Fruit fly (Drosophila melanogaster) whole organism, embryonic: ENCODE measurements around the gene CG13239.

ENCODE experiments used
- ATbp ChIP-seq: fragments of 200-800 bp; sonication (Bioruptor generic); optimal IDR thresholded peaks from 2 replicates; lab custom pipeline; 2017; ENCODE audit warnings: missing biosample characterization, mild to moderate bottlenecking, missing genetic modification characterization, missing genetic modification reagents
- CG12155 ChIP-seq: fragments of 200-800 bp; sonication (Bioruptor generic); optimal IDR thresholded peaks from 3 replicates; lab custom pipeline; 2016; ENCODE audit warnings: missing biosample characterization, missing genetic modification characterization
- CG1233 ChIP-seq: fragments of 200-800 bp; sonication (Bioruptor generic); optimal IDR thresholded peaks from 4 replicates; lab custom pipeline; 2018; ENCODE audit warnings: missing biosample characterization, mild to moderate bottlenecking, missing genetic modification characterization
- CG14860 ChIP-seq: fragments of 200-800 bp; sonication (Bioruptor generic); IDR thresholded peaks from 3 replicates; pipeline ENCODE4 v1.3.6; 2022; ENCODE audit warnings: missing biosample characterization, missing genetic modification characterization; ENCODE audit not compliant: partially characterized antibody
- CG15514 ChIP-seq: fragments of 200-800 bp; sonication (Bioruptor generic); optimal IDR thresholded peaks from 3 replicates; lab custom pipeline; 2017; ENCODE audit warnings: missing biosample characterization, missing genetic modification characterization, mild to moderate bottlenecking, moderate library complexity, missing genetic modification reagents
- CG15601 ChIP-seq: fragments of 200-800 bp; sonication (Bioruptor generic); optimal IDR thresholded peaks from 3 replicates; lab custom pipeline; 2019; ENCODE audit warnings: missing biosample characterization, mild to moderate bottlenecking, missing genetic modification characterization, moderate library complexity
- CG16863 ChIP-seq: fragments of 200-800 bp; sonication (Bioruptor generic); optimal IDR thresholded peaks from 3 replicates; lab custom pipeline; 2016; ENCODE audit warnings: missing biosample characterization, missing genetic modification characterization
- CG17359 ChIP-seq: fragments of 200-800 bp; sonication (Bioruptor generic); optimal IDR thresholded peaks from 3 replicates; lab custom pipeline; 2018; ENCODE audit warnings: missing biosample characterization, mild to moderate bottlenecking, missing genetic modification characterization, moderate library complexity
- CG18262 ChIP-seq: fragments of 200-800 bp; optimal IDR thresholded peaks from 3 replicates; lab custom pipeline; 2019; ENCODE audit warnings: missing biosample characterization, mild to moderate bottlenecking, missing genetic modification characterization, moderate library complexity
- CG2202 ChIP-seq: fragments of 200-800 bp; sonication (Bioruptor generic); optimal IDR thresholded peaks from 2 replicates; lab custom pipeline; 2018; ENCODE audit warnings: missing biosample characterization, mild to moderate bottlenecking, missing genetic modification characterization
- CG33557 ChIP-seq: fragments of 200-800 bp; sonication (Bioruptor generic); optimal IDR thresholded peaks from 2 replicates; lab custom pipeline; 2019; ENCODE audit warnings: missing biosample characterization, mild to moderate bottlenecking, missing genetic modification characterization, moderate library complexity
- CG3407 ChIP-seq: fragments of 200-800 bp; sonication (Bioruptor generic); optimal IDR thresholded peaks from 2 replicates; lab custom pipeline; 2018; ENCODE audit warnings: missing biosample characterization, mild to moderate bottlenecking, missing genetic modification characterization
- CG4360 ChIP-seq: fragments of 200-800 bp; sonication (Bioruptor generic); IDR thresholded peaks from 2 replicates; pipeline ENCODE4 v1.3.6; 2022; ENCODE audit warnings: missing biosample characterization, missing genetic modification characterization
- CG5180 ChIP-seq: fragments of 200-800 bp; sonication (Bioruptor generic); optimal IDR thresholded peaks from 3 replicates; lab custom pipeline; 2017; ENCODE audit warnings: missing biosample characterization, missing genetic modification characterization, mild to moderate bottlenecking, moderate library complexity, missing genetic modification reagents
- CG5245 ChIP-seq: fragments of 200-800 bp; sonication (Bioruptor generic); optimal IDR thresholded peaks from 3 replicates; lab custom pipeline; 2016; ENCODE audit warnings: missing biosample characterization, missing genetic modification characterization
- CG6254 ChIP-seq: fragments of 200-800 bp; sonication (Bioruptor generic); optimal IDR thresholded peaks from 3 replicates; lab custom pipeline; 2017; ENCODE audit warnings: mild to moderate bottlenecking, missing biosample characterization, missing genetic modification reagents, missing genetic modification characterization
- CG6272 ChIP-seq: fragments of 200-800 bp; sonication (Bioruptor generic); IDR thresholded peaks from 2 replicates; pipeline ENCODE4 v1.3.6; 2022; ENCODE audit warnings: missing biosample characterization, missing genetic modification characterization
- D ChIP-seq, 2 experiments: fragments of 200-800 bp in 1 of 2; fragments of >200 bp in 1 of 2; sonication (Bioruptor generic) in 1 of 2; optimal IDR thresholded peaks; 2 replicates in 1 of 2; 3 replicates in 1 of 2; lab custom pipeline; 2017; ENCODE audit warnings: mild to moderate bottlenecking in 1 of 2, missing biosample characterization in 1 of 2, missing genetic modification characterization in 1 of 2, missing genetic modification reagents in 1 of 2
- Drgx ChIP-seq: fragments of 200-800 bp; sonication (Bioruptor generic); IDR thresholded peaks from 2 replicates; pipeline ENCODE4 v1.3.6; 2022; ENCODE audit warnings: missing biosample characterization, missing genetic modification characterization
- ERR ChIP-seq: fragments of 200-800 bp; sonication (Bioruptor generic); optimal IDR thresholded peaks from 2 replicates; lab custom pipeline; 2016; ENCODE audit warnings: missing biosample characterization, missing genetic modification characterization
- Ets65A ChIP-seq: fragments of 200-800 bp; sonication (Bioruptor generic); peaks from one replicate; lab custom pipeline; 2016; ENCODE audit warnings: missing biosample characterization, missing genetic modification characterization
- Hey ChIP-seq: fragments of 200-800 bp; sonication (Bioruptor generic); optimal IDR thresholded peaks from 3 replicates; lab custom pipeline; 2018; ENCODE audit warnings: missing biosample characterization, mild to moderate bottlenecking, missing genetic modification characterization
- HmgD ChIP-seq: fragments of 200-800 bp; sonication (Bioruptor generic); optimal IDR thresholded peaks from 3 replicates; lab custom pipeline; 2016; ENCODE audit warnings: missing biosample characterization, missing genetic modification characterization
- Hr3 ChIP-seq: fragments of 200-800 bp; sonication (Bioruptor generic); optimal IDR thresholded peaks from 3 replicates; lab custom pipeline; 2016; ENCODE audit warnings: missing biosample characterization, missing genetic modification characterization
- Hr39 ChIP-seq: fragments of >200 bp; optimal IDR thresholded peaks from 2 replicates; lab custom pipeline; 2017
- Hr51 ChIP-seq, 2 experiments: fragments of 200-800 bp; sonication (Bioruptor generic); optimal IDR thresholded peaks; 2 replicates in 1 of 2; 3 replicates in 1 of 2; lab custom pipeline; 2016 to 2018; ENCODE audit warnings: missing biosample characterization in 2 of 2, missing genetic modification characterization in 2 of 2, mild to moderate bottlenecking in 1 of 2, moderate library complexity in 1 of 2
- Mad ChIP-seq: fragments of 200-800 bp; sonication (Bioruptor generic); optimal IDR thresholded peaks from 2 replicates; lab custom pipeline; 2016; ENCODE audit warnings: missing biosample characterization, missing genetic modification characterization
- Meics ChIP-seq: fragments of 200-800 bp; sonication (Bioruptor generic); optimal IDR thresholded peaks from 2 replicates; lab custom pipeline; 2017; ENCODE audit warnings: missing biosample characterization, mild to moderate bottlenecking, missing genetic modification characterization
- Mrtf ChIP-seq: fragments of 200-800 bp; sonication (Bioruptor generic); IDR thresholded peaks from 3 replicates; pipeline ENCODE4 v1.3.6; 2022; ENCODE audit warnings: missing biosample characterization, missing genetic modification characterization
- NFAT ChIP-seq: fragments of 200-800 bp; sonication (Bioruptor generic); IDR thresholded peaks from 2 replicates; pipeline ENCODE4 v1.3.6; 2022; ENCODE audit warnings: missing biosample characterization, missing genetic modification characterization
- NK7.1 ChIP-seq: fragments of 200-800 bp; sonication (Bioruptor generic); optimal IDR thresholded peaks from 3 replicates; lab custom pipeline; 2016; ENCODE audit warnings: missing biosample characterization, missing genetic modification characterization
- Sox100B ChIP-seq: fragments of 200-800 bp; sonication (Bioruptor generic); optimal IDR thresholded peaks from 3 replicates; lab custom pipeline; 2018; ENCODE audit warnings: missing biosample characterization, mild to moderate bottlenecking, missing genetic modification characterization
- Taf1 ChIP-seq: fragments of 200-800 bp; sonication (Bioruptor generic); IDR thresholded peaks from 2 replicates; pipeline ENCODE4 v1.3.6; 2022; ENCODE audit warnings: missing biosample characterization, missing genetic modification characterization
- ac ChIP-seq: fragments of 200-800 bp; sonication (Bioruptor generic); optimal IDR thresholded peaks from 3 replicates; lab custom pipeline; 2017; ENCODE audit warnings: missing biosample characterization, mild to moderate bottlenecking, missing genetic modification characterization
- bbx ChIP-seq: fragments of 200-800 bp; sonication (Bioruptor generic); IDR thresholded peaks from 2 replicates; pipeline ENCODE4 v1.3.6; 2022; ENCODE audit warnings: missing biosample characterization, missing genetic modification characterization; ENCODE audit not compliant: partially characterized antibody
- bowl ChIP-seq: fragments of 200-800 bp; sonication (Bioruptor generic); IDR thresholded peaks from 2 replicates; pipeline ENCODE4 v1.3.6; 2022; ENCODE audit warnings: missing biosample characterization, missing genetic modification characterization
- chinmo ChIP-seq: fragments of 200-800 bp; sonication (Bioruptor generic); IDR thresholded peaks from 4 replicates; pipeline ENCODE4 v1.3.6; 2022; ENCODE audit warnings: missing biosample characterization, missing genetic modification characterization; ENCODE audit not compliant: partially characterized antibody
- gfzf ChIP-seq: fragments of 200-800 bp; sonication (Bioruptor generic); optimal IDR thresholded peaks from 2 replicates; lab custom pipeline; 2016; ENCODE audit warnings: missing biosample characterization, mild to moderate bottlenecking, missing genetic modification characterization, moderate library complexity
- h ChIP-seq: fragments of >200 bp; optimal IDR thresholded peaks from 2 replicates; lab custom pipeline; 2017
- ken ChIP-seq: fragments of 200-800 bp; sonication (Bioruptor generic); IDR thresholded peaks from 3 replicates; pipeline ENCODE4 v1.3.6; 2022; ENCODE audit warnings: missing biosample characterization, missing genetic modification characterization
- lmd ChIP-seq: fragments of 200-800 bp; sonication (Bioruptor generic); IDR thresholded peaks from 2 replicates; pipeline ENCODE4 v1.3.6; 2022; ENCODE audit warnings: missing biosample characterization, missing genetic modification characterization
- nau ChIP-seq: fragments of 200-800 bp; sonication (Bioruptor generic); optimal IDR thresholded peaks from 3 replicates; lab custom pipeline; 2017; ENCODE audit warnings: missing biosample characterization, mild to moderate bottlenecking, missing genetic modification characterization, missing genetic modification reagents
- nerfin-2 ChIP-seq: fragments of 200-800 bp; sonication (Bioruptor generic); IDR thresholded peaks from 2 replicates; pipeline ENCODE4 v1.3.6; 2022; ENCODE audit warnings: missing biosample characterization, missing genetic modification characterization; ENCODE audit not compliant: partially characterized antibody
- odd ChIP-seq: fragments of 200-800 bp; sonication (Bioruptor generic); optimal IDR thresholded peaks from 2 replicates; lab custom pipeline; 2017; ENCODE audit warnings: missing biosample characterization, mild to moderate bottlenecking, missing genetic modification characterization
- org-1 ChIP-seq: fragments of 200-800 bp; sonication (Bioruptor generic); optimal IDR thresholded peaks from 2 replicates; lab custom pipeline; 2017; ENCODE audit warnings: missing biosample characterization, missing genetic modification characterization
- psq ChIP-seq: fragments of 200-800 bp; sonication (Bioruptor generic); optimal IDR thresholded peaks from 2 replicates; lab custom pipeline; 2017; ENCODE audit warnings: missing biosample characterization, missing genetic modification characterization
- sna ChIP-seq: fragments of 200-800 bp; sonication (Bioruptor generic); IDR thresholded peaks from 2 replicates; pipeline ENCODE4 v1.3.6; 2022; ENCODE audit warnings: missing biosample characterization, missing genetic modification characterization; ENCODE audit not compliant: partially characterized antibody
- trem ChIP-seq: fragments of 200-800 bp; optimal IDR thresholded peaks from 3 replicates; lab custom pipeline; 2019; ENCODE audit warnings: missing biosample characterization, mild to moderate bottlenecking, missing genetic modification characterization, moderate library complexity
- unpg ChIP-seq: fragments of 200-800 bp; sonication (Bioruptor generic); optimal IDR thresholded peaks from 3 replicates; lab custom pipeline; 2018; ENCODE audit warnings: missing biosample characterization, mild to moderate bottlenecking, missing genetic modification characterization, moderate library complexity
- z ChIP-seq: fragments of 200-800 bp; sonication (Bioruptor generic); IDR thresholded peaks from 3 replicates; pipeline ENCODE4 v1.3.6; 2022; ENCODE audit warnings: missing biosample characterization, missing genetic modification characterization

CG13239 gene

dm6 chr3L:22843094-22843493 lies 17.5 kb upstream of the CG13239 start (continued):
- TF ChIP-seq CG18262, result no peak
- no peak for TF ChIP-seq Mad (GFP tag; lab: Kevin White, UChicago)
- TF ChIP-seq CG33557, result no peak
- no peak for TF ChIP-seq odd (GFP tag; lab: Kevin White, UChicago)
- no peak for TF ChIP-seq Hr39 (lab: Kevin White, UChicago)
- TF ChIP-seq Meics (GFP tag; lab: Kevin White, UChicago), result no peak
- no peak for TF ChIP-seq CG2202 (tag; lab: Kevin White, UChicago)
- no peak for TF ChIP-seq Ets65A (GFP tag; lab: Kevin White, UChicago)
- TF ChIP-seq CG6254 (GFP tag; lab: Kevin White, UChicago), result peak; percentile 39
- no peak for TF ChIP-seq org-1 (GFP tag; lab: Kevin White, UChicago)
- TF ChIP-seq Hr51 (GFP tag; optimal IDR thresholded peaks at IDR 0.05; lab: Kevin White, UChicago), result no peak
- no peak for TF ChIP-seq ATbp (GFP tag; lab: Kevin White, UChicago)
- no peak for TF ChIP-seq CG3407
- TF ChIP-seq CG17359 (tag; lab: Kevin White, UChicago), result no peak
- no peak for TF ChIP-seq trem (tag; lab: Kevin White, UChicago)
- peak; percentile 77 for TF ChIP-seq bbx (GFP tag; lab: Robert Waterston, UW)
- no peak for TF ChIP-seq ac (GFP tag; lab: Kevin White, UChicago)
- TF ChIP-seq nerfin-2 (GFP tag; lab: Robert Waterston, UW), result peak; percentile 82
- no peak for TF ChIP-seq bowl (GFP tag; lab: Robert Waterston, UW)
- TF ChIP-seq gfzf (GFP tag; lab: Kevin White, UChicago), result no peak
- no peak for TF ChIP-seq CG15601 (tag; lab: Kevin White, UChicago)
- no peak for TF ChIP-seq HmgD (GFP tag; lab: Kevin White, UChicago)
- no peak for TF ChIP-seq CG1233 (GFP tag; lab: Kevin White, UChicago)
- no peak for TF ChIP-seq Sox100B (GFP tag; lab: Kevin White, UChicago)

DNA sequence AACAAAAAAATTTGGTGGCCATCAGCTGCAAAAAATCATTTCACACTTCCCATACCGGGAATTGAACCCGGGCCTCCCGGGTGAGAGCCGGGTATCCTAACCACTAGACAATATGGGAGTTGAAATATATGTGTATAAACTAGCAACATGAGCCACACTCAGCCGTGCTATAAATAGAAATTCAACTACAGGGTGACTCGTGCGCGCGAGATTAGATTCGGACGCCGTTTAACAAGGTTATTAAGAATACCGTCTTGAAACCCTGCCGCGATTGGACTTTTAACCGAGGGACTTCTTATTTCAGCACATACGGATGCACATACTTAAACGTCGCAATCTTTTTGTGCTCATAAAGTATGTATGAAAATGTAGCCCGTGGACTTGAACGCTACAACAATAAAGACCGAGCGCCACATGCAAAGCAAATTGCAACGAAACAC lies 12.9 kb upstream of the CG13239 start:
- TF ChIP-seq D (optimal IDR thresholded peaks at IDR 0.05; lab: Kevin White, UChicago) (no peak), D (GFP tag; optimal IDR thresholded peaks at IDR 0.05; lab: Kevin White, UChicago) (no peak), h (no peak), Hey (tag; lab: Kevin White, UChicago) (no peak), ERR (GFP tag; lab: Kevin White, UChicago) (no peak), CG15514 (GFP tag; lab: Kevin White, UChicago) (no peak), CG6272 (GFP tag; lab: Robert Waterston, UW) (no peak), Hr3 (GFP tag; lab: Kevin White, UChicago) (no peak), unpg (no peak), CG16863 (GFP tag; lab: Kevin White, UChicago) (no peak), CG5180 (no peak), CG5245 (no peak), NFAT (GFP tag; lab: Robert Waterston, UW) (no peak), nerfin-2 (GFP tag; lab: Robert Waterston, UW) (peak; percentile 94), NK7.1 (GFP tag; lab: Kevin White, UChicago) (no peak), CG12155 (GFP tag; lab: Kevin White, UChicago) (no peak), Drgx (GFP tag; lab: Robert Waterston, UW) (no peak), CG3407 (no peak), lmd (GFP tag; lab: Robert Waterston, UW) (no peak), sna (GFP tag; lab: Robert Waterston, UW) (peak; percentile 81), ken (GFP tag; lab: Robert Waterston, UW) (0 out of 3 replicates have a peak, but pooled peaks have one; percentile 37), chinmo (GFP tag; lab: Robert Waterston, UW) (peak; percentile 84; the same call in 2 of the 4 replicates), CG14860 (peak; percentile 95), Mrtf (no peak), nau (GFP tag; lab: Kevin White, UChicago) (no peak), CG4360 (GFP tag; lab: Robert Waterston, UW) (no peak), Taf1 (no peak), z (no peak), psq (GFP tag; lab: Kevin White, UChicago) (no peak)
